Worm (Caenorhabditis elegans): Measurements from ENCODE around the gene C32D5.12.

C32D5.12 gene

ce11 chrII:6320655-6321388 is 38.0 kb downstream of the C32D5.12 start, which contains the start of gene efr-3:
Gene efr-3 (minus strand): TSS chrII:6321159.
- no peak for TF ChIP-seq eor-1 (tag; optimal IDR thresholded peaks at IDR 0.05)
- TF ChIP-seq nhr-23 (tag; optimal IDR thresholded peaks at IDR 0.05) = peak; percentile 44
- TF ChIP-seq ceh-28 (tag; optimal IDR thresholded peaks at IDR 0.05) = peak; percentile 79
- no peak for TF ChIP-seq ztf-4 (tag; optimal IDR thresholded peaks at IDR 0.05)
- TF ChIP-seq zag-1 (tag; optimal IDR thresholded peaks at IDR 0.05) = no peak
- TF ChIP-seq lin-15B (tag; optimal IDR thresholded peaks at IDR 0.05) = peak; percentile 62
- no peak for TF ChIP-seq aly-2 (tag; optimal IDR thresholded peaks at IDR 0.05)
- peak; percentile 71 for TF ChIP-seq pha-4 (tag; optimal IDR thresholded peaks at IDR 0.05)
- TF ChIP-seq pqm-1 (tag; optimal IDR thresholded peaks at IDR 0.05) = peak; percentile 44
- TF ChIP-seq nfya-1 (tag; optimal IDR thresholded peaks at IDR 0.05; ENCODE audit: insufficient read depth) = peak; percentile 63

DNA sequence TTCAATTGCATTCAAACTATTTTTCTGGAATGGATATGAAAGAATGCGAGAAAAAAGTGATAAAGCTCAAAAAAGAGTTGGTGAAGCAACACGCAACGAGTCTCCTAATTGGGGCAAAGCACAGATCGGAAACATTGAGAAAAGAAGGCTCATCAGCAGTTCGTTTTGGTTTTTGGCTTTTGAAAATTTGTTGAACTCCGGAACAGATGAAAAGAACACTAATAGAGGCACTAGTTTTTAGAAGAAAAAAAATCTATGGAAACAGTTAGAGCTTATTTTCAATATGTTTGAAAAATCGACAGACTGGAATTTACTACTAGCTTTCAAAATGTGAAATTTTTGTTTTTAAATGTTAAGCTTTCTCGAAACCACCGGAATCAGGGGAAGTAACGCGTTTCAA is 46.9 kb downstream of the C32D5.12 start:
- TF ChIP-seq nhr-43 (tag; optimal IDR thresholded peaks at IDR 0.05; ENCODE audit: poor library complexity, severe bottlenecking) = no peak
- no peak for TF ChIP-seq jun-1 (tag; optimal IDR thresholded peaks at IDR 0.05)
- no peak for TF ChIP-seq ceh-82 (tag; optimal IDR thresholded peaks at IDR 0.05)
- TF ChIP-seq daf-12 (tag; optimal IDR thresholded peaks at IDR 0.05) = no peak
- no peak for TF ChIP-seq pha-4 (tag; optimal IDR thresholded peaks at IDR 0.05)
- TF ChIP-seq skn-1 (tag; optimal IDR thresholded peaks at IDR 0.05) = no peak
- TF ChIP-seq ceh-16 (tag; optimal IDR thresholded peaks at IDR 0.05) = no peak
- no peak for TF ChIP-seq zag-1 (tag; optimal IDR thresholded peaks at IDR 0.05)
- no peak for TF ChIP-seq aly-2 (tag; optimal IDR thresholded peaks at IDR 0.05)
- no peak for TF ChIP-seq nhr-23 (tag; optimal IDR thresholded peaks at IDR 0.05)
- TF ChIP-seq elt-2 (tag; optimal IDR thresholded peaks at IDR 0.05) = no peak
- TF ChIP-seq fos-1 (tag; optimal IDR thresholded peaks at IDR 0.05) = no peak

DNA sequence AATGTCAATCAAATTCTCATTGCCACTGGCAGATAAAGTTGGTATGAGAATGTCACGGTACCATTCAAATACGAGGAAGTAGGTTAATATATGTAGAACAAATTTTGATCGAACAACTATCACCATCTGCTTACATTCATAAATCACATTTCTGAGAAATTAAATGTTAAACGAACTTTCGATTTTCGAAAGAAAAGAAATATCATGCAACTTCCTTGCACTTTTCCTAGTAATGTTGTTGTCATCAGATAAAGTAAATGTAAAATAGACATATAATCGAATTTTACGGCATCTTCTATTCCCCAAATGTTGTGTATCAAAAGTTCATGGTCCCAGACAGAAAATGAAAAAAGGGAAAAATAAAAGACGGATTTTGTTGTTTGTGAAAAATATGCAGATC is 47.3 kb downstream of the C32D5.12 start:
- TF ChIP-seq fkh-10 (GFP tag; optimal IDR thresholded peaks at IDR 0.05) (peak; percentile 27), daf-12 (tag; optimal IDR thresholded peaks at IDR 0.05) (no peak)

DNA sequence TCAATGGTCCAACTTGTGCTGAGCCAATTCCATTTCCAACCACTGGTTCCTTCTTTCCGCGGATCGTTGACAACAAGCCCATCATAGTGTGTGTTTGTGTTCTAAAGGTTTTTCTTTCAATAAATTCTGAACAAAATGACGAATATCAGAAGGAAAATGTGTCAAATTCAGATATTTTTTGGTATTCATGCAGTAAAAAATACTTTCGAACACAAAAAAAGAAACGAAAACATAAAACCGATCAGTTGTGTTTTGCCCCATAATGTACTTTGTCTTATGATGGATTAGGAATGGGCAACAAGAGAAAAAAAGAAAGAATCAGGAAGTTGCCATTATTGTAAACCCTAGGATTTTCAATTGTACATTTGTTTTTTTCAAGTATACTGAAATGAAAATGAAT is 49.6 kb downstream of the C32D5.12 start, which contains the start of gene glb-10:
Gene glb-10 (minus strand): TSS at position 101 of the 400 bp plus-strand sequence.
- TF ChIP-seq ztf-11 (tag; optimal IDR thresholded peaks at IDR 0.05) (no peak), fkh-2 (tag; optimal IDR thresholded peaks at IDR 0.05) (no peak), ZK546.5 (tag; optimal IDR thresholded peaks at IDR 0.05) (no peak), elt-2 (tag; optimal IDR thresholded peaks at IDR 0.05) (no peak), aly-2 (tag; optimal IDR thresholded peaks at IDR 0.05) (no peak), egl-5 (tag; optimal IDR thresholded peaks at IDR 0.05) (no peak), pha-4 (tag; optimal IDR thresholded peaks at IDR 0.05) (no peak), ztf-4 (tag; optimal IDR thresholded peaks at IDR 0.05) (no peak), lsy-12 (tag; optimal IDR thresholded peaks at IDR 0.05) (no peak), unc-39 (tag; optimal IDR thresholded peaks at IDR 0.05) (no peak), skn-1 (tag; optimal IDR thresholded peaks at IDR 0.05) (no peak), lin-15B (tag; optimal IDR thresholded peaks at IDR 0.05) (no peak), nhr-25 (tag; optimal IDR thresholded peaks at IDR 0.05) (no peak), nhr-11 (tag; optimal IDR thresholded peaks at IDR 0.05) (no peak), ceh-28 (tag; optimal IDR thresholded peaks at IDR 0.05) (no peak), hmg-11 (tag; optimal IDR thresholded peaks at IDR 0.05) (no peak), mml-1 (tag; optimal IDR thresholded peaks at IDR 0.05) (no peak), mdl-1 (tag; optimal IDR thresholded peaks at IDR 0.05) (no peak), nhr-67 (tag; optimal IDR thresholded peaks at IDR 0.05) (no peak), nhr-23 (tag; optimal IDR thresholded peaks at IDR 0.05) (no peak)

Measured in whole organism, L3 larva.